Fruit fly (Drosophila melanogaster): ENCODE measurements around the gene CG17270.

DNA sequence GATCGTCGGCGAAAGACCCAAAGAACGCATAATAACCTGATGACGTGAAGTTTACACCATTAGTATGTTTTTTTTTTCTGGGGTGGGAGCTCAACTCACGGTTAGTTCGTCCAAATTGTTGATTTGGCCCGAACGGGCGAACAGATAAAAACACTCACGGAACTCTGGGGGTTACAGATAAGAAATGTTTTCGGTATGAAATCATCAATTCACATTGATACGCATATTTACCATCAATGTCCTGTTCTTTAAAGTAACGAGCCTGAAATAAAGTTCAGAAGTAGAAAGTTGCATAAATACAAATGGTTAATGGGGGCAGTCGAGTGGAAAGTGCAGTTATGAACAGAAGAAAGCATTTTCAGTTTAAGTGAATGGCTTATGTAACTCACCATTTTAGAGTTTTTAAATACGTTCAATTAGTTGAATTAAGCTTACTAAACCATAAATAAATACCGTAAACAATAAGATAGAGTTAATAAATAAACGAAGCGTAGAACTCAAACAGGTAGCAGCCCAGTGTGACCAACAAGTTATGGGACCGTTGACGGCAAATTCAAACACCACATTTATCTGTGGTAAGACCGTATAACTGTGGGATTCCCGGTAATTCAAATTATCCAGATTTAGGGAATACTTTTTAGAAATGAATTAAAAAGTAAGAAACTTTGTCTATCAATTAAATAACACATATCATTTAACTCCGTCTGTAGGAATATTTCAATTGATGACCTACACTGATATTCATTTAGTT lies 5.2 kb upstream of the CG17270 start, which contains the start of gene CG17272:
- TF ChIP-seq Hr78 (GFP tag; optimal IDR thresholded peaks at IDR 0.05): no peak
- no peak for TF ChIP-seq sv (GFP tag; optimal IDR thresholded peaks at IDR 0.05)
- TF ChIP-seq h (GFP tag; optimal IDR thresholded peaks at IDR 0.05): no peak
- no peak for TF ChIP-seq OdsH (GFP tag; optimal IDR thresholded peaks at IDR 0.05)
- no peak for TF ChIP-seq brk (GFP tag; optimal IDR thresholded peaks at IDR 0.05)
- TF ChIP-seq psq (GFP tag; optimal IDR thresholded peaks at IDR 0.05): no peak
- no peak for TF ChIP-seq GATAd (GFP tag; optimal IDR thresholded peaks at IDR 0.05)
- no peak for TF ChIP-seq Sp1 (GFP tag; optimal IDR thresholded peaks at IDR 0.05)
- no peak for TF ChIP-seq br (GFP tag; optimal IDR thresholded peaks at IDR 0.05)
- no peak for TF ChIP-seq lola (GFP tag; optimal IDR thresholded peaks at IDR 0.05)
- TF ChIP-seq dl (GFP tag; optimal IDR thresholded peaks at IDR 0.05; ENCODE audit: insufficient read depth in 1 of 2, partially characterized antibody in 2 of 2): no peak
- no peak for TF ChIP-seq woc (GFP tag; optimal IDR thresholded peaks at IDR 0.05)

Data from whole organism, wandering third instar larva.